Fruit fly (Drosophila melanogaster): ENCODE results near the gene CG18754.

CG18754 gene

dm6 chr3R:23729632-23730471 is 46.0 kb downstream of the CG18754 start (continued):
- TF ChIP-seq CG1603 (tag; optimal IDR thresholded peaks at IDR 0.05) (no peak), mirr (GFP tag; optimal IDR thresholded peaks at IDR 0.05) (peak; percentile 70), TFAM (GFP tag; optimal IDR thresholded peaks at IDR 0.05) (no peak), run (tag; optimal IDR thresholded peaks at IDR 0.05) (no peak), CG6854 (GFP tag; optimal IDR thresholded peaks at IDR 0.05) (peak; percentile 42), CG18262 (tag; optimal IDR thresholded peaks at IDR 0.05) (no peak), CG17361 (GFP tag; IDR thresholded peaks at IDR 0.05) (no peak; the same call in 2 of the 3 replicates), lilli (GFP tag; optimal IDR thresholded peaks at IDR 0.05) (peak; percentile 9), CG10543 (GFP tag; optimal IDR thresholded peaks at IDR 0.05) (no peak), vvl (GFP tag; IDR thresholded peaks at IDR 0.05) (peak; percentile 34; the same call in 1 of the 2 replicates), CG1792 (GFP tag; optimal IDR thresholded peaks at IDR 0.05) (no peak), CG17912 (GFP tag; optimal IDR thresholded peaks at IDR 0.05) (no peak), CG18011 (GFP tag; optimal IDR thresholded peaks at IDR 0.05) (no peak), CG18764 (GFP tag; optimal IDR thresholded peaks at IDR 0.05) (no peak), CG17829 (tag; optimal IDR thresholded peaks at IDR 0.05) (peak; percentile 9), Sry-δ (GFP tag; optimal IDR thresholded peaks at IDR 0.05) (no peak), hb (GFP tag; IDR thresholded peaks at IDR 0.05; ENCODE audit: partially characterized antibody) (peak; percentile 53; the same call in 1 of the 3 replicates), toy (GFP tag; IDR thresholded peaks at IDR 0.05) (no peak), NC2α (GFP tag; optimal IDR thresholded peaks at IDR 0.05) (no peak), HmgZ (tag; optimal IDR thresholded peaks at IDR 0.05) (peak; percentile 36), CG14710 (tag; optimal IDR thresholded peaks at IDR 0.05) (peak; percentile 21), CG8290 (GFP tag; optimal IDR thresholded peaks at IDR 0.05) (peak; percentile 58), CG8290 (tag; optimal IDR thresholded peaks at IDR 0.05) (peak in 1 of 2 experiments; percentile 58), bbx (GFP tag; IDR thresholded peaks at IDR 0.05; ENCODE audit: partially characterized antibody) (peak; percentile 78), CG12219 (GFP tag; optimal IDR thresholded peaks at IDR 0.05) (peak; percentile 45), D19B (GFP tag; optimal IDR thresholded peaks at IDR 0.05) (no peak), Hr78 (GFP tag; optimal IDR thresholded peaks at IDR 0.05) (peak in 1 of 2 experiments; percentile 30), phol (tag; optimal IDR thresholded peaks at IDR 0.05) (no peak), en (GFP tag; optimal IDR thresholded peaks at IDR 0.05) (no peak), fd64A (GFP tag; optimal IDR thresholded peaks at IDR 0.05) (no peak), CG12299 (tag; optimal IDR thresholded peaks at IDR 0.05) (peak; percentile 27), Sox100B (GFP tag; optimal IDR thresholded peaks at IDR 0.05) (no peak), grau (tag; optimal IDR thresholded peaks at IDR 0.05) (peak; percentile 14), nerfin-2 (GFP tag; IDR thresholded peaks at IDR 0.05; ENCODE audit: partially characterized antibody) (peak; percentile 66), so (GFP tag; IDR thresholded peaks at IDR 0.05) (peak; percentile 25; the same call in 1 of the 3 replicates), CG32772 (GFP tag; IDR thresholded peaks at IDR 0.05) (no peak), usp (GFP tag; optimal IDR thresholded peaks at IDR 0.05) (no peak), Atf3 (GFP tag; optimal IDR thresholded peaks at IDR 0.05) (no peak), CG6683 (GFP tag; optimal IDR thresholded peaks at IDR 0.05) (no peak), dmrt99B (tag; optimal IDR thresholded peaks at IDR 0.05) (peak; percentile 19), Doc3 (GFP tag; IDR thresholded peaks at IDR 0.05; ENCODE audit: partially characterized antibody) (no peak), Dll (GFP tag; IDR thresholded peaks at IDR 0.05; ENCODE audit: partially characterized antibody) (0 out of 4 replicates have a peak, but pooled peaks have one; percentile 33), Kr (GFP tag; optimal IDR thresholded peaks at IDR 0.05) (no peak), nom (GFP tag; optimal IDR thresholded peaks at IDR 0.05) (peak; percentile 61), tap (tag; optimal IDR thresholded peaks at IDR 0.05) (no peak), Gug (GFP tag; IDR thresholded peaks at IDR 0.05) (no peak), Tbp (GFP tag; optimal IDR thresholded peaks at IDR 0.05) (peak; percentile 99), CG3163 (GFP tag; optimal IDR thresholded peaks at IDR 0.05) (no peak)
